Worm (Caenorhabditis elegans) whole organism, L1 larva: ENCODE data around the gene cal-5.
A peak's percentile ranks its signal among the peaks of the same experiment; 100 is the strongest.

Experiments used
- C04F5.9 ChIP-seq: sonication (generic microtip); optimal IDR thresholded peaks from 2 replicates; lab custom pipeline; 2016; ENCODE audit warnings: missing genetic modification characterization, missing compliant biosample characterization
- F16B12.6 ChIP-seq: fragments of 150-350 bp; optimal IDR thresholded peaks from 2 replicates; lab custom pipeline; 2014; ENCODE audit warnings: missing biosample characterization, missing genetic modification characterization
- aly-2 ChIP-seq: fragments of 150-350 bp; optimal IDR thresholded peaks from 2 replicates; lab custom pipeline; 2014; ENCODE audit warnings: missing biosample characterization, missing genetic modification characterization
- blmp-1 ChIP-seq: fragments of 150-350 bp; optimal IDR thresholded peaks from 2 replicates; lab custom pipeline; 2014; ENCODE audit warnings: missing biosample characterization, missing genetic modification characterization
- ceh-82 ChIP-seq, 3 experiments: fragments of 150-350 bp in 1 of 3; sonication (generic microtip) in 2 of 3; optimal IDR thresholded peaks; 2 replicates each; lab custom pipeline; 2014 to 2017; ENCODE audit warnings: missing biosample characterization in 3 of 3, missing genetic modification characterization in 3 of 3
- ceh-88 ChIP-seq: fragments of 200-800 bp; sonication (Bioruptor generic); IDR thresholded peaks from 2 replicates; pipeline ENCODE4 v1.3.6; 2022; ENCODE audit warnings: missing genetic modification characterization, missing compliant biosample characterization
- dpl-1 ChIP-seq, 3 experiments: fragments of 150-350 bp in 2 of 3; sonication (generic microtip) in 1 of 3; optimal IDR thresholded peaks; 2 replicates each; lab custom pipeline; 2014 to 2017; ENCODE audit warnings: missing biosample characterization in 3 of 3, missing genetic modification characterization in 3 of 3, missing genetic modification reagents in 3 of 3
- efl-1 ChIP-seq, 4 experiments: fragments of 150-350 bp; optimal IDR thresholded peaks in 3 of 4; peaks in 1 of 4; 1 replicate in 1 of 4; 2 replicates in 3 of 4; lab custom pipeline; 2014; ENCODE audit warnings: missing biosample characterization in 2 of 4, missing genetic modification characterization in 2 of 4, missing genetic modification reagents in 2 of 4
- efl-3 ChIP-seq: fragments of 200-800 bp; sonication (Bioruptor generic); optimal IDR thresholded peaks from 2 replicates; lab custom pipeline; 2018; ENCODE audit warnings: mild to moderate bottlenecking, missing genetic modification characterization, missing compliant biosample characterization
- elt-3 ChIP-seq, 6 experiments: fragments of 150-350 bp in 1 of 6; sonication (generic microtip); optimal IDR thresholded peaks; 2 replicates each; lab custom pipeline; 2017 to 2018; ENCODE audit warnings: missing biosample characterization in 6 of 6, missing genetic modification characterization in 6 of 6, inconsistent platforms in 1 of 6
- ets-5 ChIP-seq: fragments of 200-800 bp; sonication (Bioruptor generic); IDR thresholded peaks from 2 replicates; pipeline ENCODE4 v1.3.6; 2022; ENCODE audit warnings: missing genetic modification characterization, missing compliant biosample characterization
- fkh-10 ChIP-seq: sonication (generic microtip); optimal IDR thresholded peaks from 2 replicates; lab custom pipeline; 2017; ENCODE audit warnings: missing biosample characterization, missing genetic modification reagents, missing genetic modification characterization
- fos-1 ChIP-seq: fragments of 150-350 bp; optimal IDR thresholded peaks from 2 replicates; lab custom pipeline; 2014; ENCODE audit warnings: missing biosample characterization, missing genetic modification characterization
- grh-1 ChIP-seq: fragments of 200-800 bp; sonication (Bioruptor generic); IDR thresholded peaks from 2 replicates; pipeline ENCODE4 v1.3.6; 2022; ENCODE audit warnings: missing genetic modification reagents, missing genetic modification characterization, missing compliant biosample characterization
- hlh-4 ChIP-seq: sonication (generic microtip); optimal IDR thresholded peaks from 2 replicates; lab custom pipeline; 2016; ENCODE audit warnings: mild to moderate bottlenecking, missing genetic modification characterization, missing compliant biosample characterization
- hpl-2 ChIP-seq: fragments of 150-350 bp; optimal IDR thresholded peaks from 2 replicates; lab custom pipeline; 2014; ENCODE audit warnings: missing biosample characterization, missing genetic modification reagents, missing genetic modification characterization
- lin-14 ChIP-seq: fragments of 200-800 bp; sonication (Bioruptor generic); optimal IDR thresholded peaks from 2 replicates; lab custom pipeline; 2018; ENCODE audit warnings: mild to moderate bottlenecking, missing genetic modification characterization, moderate library complexity, missing compliant biosample characterization
- lin-15B ChIP-seq: fragments of 150-350 bp; sonication (generic microtip); optimal IDR thresholded peaks from 3 replicates; lab custom pipeline; 2014; ENCODE audit warnings: missing biosample characterization, missing genetic modification characterization
- lin-35 ChIP-seq, 2 experiments: fragments of 150-350 bp; optimal IDR thresholded peaks; 2 replicates each; lab custom pipeline; 2014; ENCODE audit warnings: missing biosample characterization in 2 of 2, missing genetic modification characterization in 2 of 2, missing genetic modification reagents in 2 of 2
- lsy-2 ChIP-seq, 2 experiments: fragments of 150-350 bp; optimal IDR thresholded peaks; 2 replicates each; lab custom pipeline; 2014; ENCODE audit warnings: missing biosample characterization in 2 of 2, missing genetic modification characterization in 2 of 2
- mef-2 ChIP-seq: fragments of 150-350 bp; optimal IDR thresholded peaks from 2 replicates; lab custom pipeline; 2014; ENCODE audit warnings: missing biosample characterization, missing genetic modification characterization
- nhr-11 ChIP-seq: fragments of 150-350 bp; optimal IDR thresholded peaks from 2 replicates; lab custom pipeline; 2014; ENCODE audit warnings: missing biosample characterization, missing genetic modification characterization
- nhr-20 ChIP-seq: sonication (generic microtip); optimal IDR thresholded peaks from 2 replicates; lab custom pipeline; 2016; ENCODE audit warnings: mild to moderate bottlenecking, missing genetic modification characterization, missing compliant biosample characterization
- nhr-28 ChIP-seq: fragments of 150-350 bp; optimal IDR thresholded peaks from 2 replicates; lab custom pipeline; 2014; ENCODE audit warnings: missing biosample characterization, missing genetic modification characterization
- nhr-90 ChIP-seq: sonication (generic microtip); optimal IDR thresholded peaks from 2 replicates; lab custom pipeline; 2016; ENCODE audit warnings: mild to moderate bottlenecking, missing genetic modification characterization, missing compliant biosample characterization; ENCODE audit not compliant: poor library complexity
- pqm-1 ChIP-seq: sonication (generic microtip); optimal IDR thresholded peaks from 3 replicates; lab custom pipeline; 2017; ENCODE audit warnings: missing biosample characterization, missing genetic modification characterization
- skn-1 ChIP-seq: fragments of 150-350 bp; optimal IDR thresholded peaks from 2 replicates; lab custom pipeline; 2014; ENCODE audit warnings: missing biosample characterization, missing genetic modification characterization
- sup-37 ChIP-seq: fragments of 200-800 bp; sonication (Bioruptor generic); optimal IDR thresholded peaks from 2 replicates; lab custom pipeline; 2018; ENCODE audit warnings: mild to moderate bottlenecking, missing genetic modification characterization, missing compliant biosample characterization
- tbx-2 ChIP-seq: sonication (generic microtip); optimal IDR thresholded peaks from 2 replicates; lab custom pipeline; 2016; ENCODE audit warnings: missing genetic modification characterization, missing compliant biosample characterization
- tlp-1 ChIP-seq: fragments of 150-350 bp; optimal IDR thresholded peaks from 2 replicates; lab custom pipeline; 2014; ENCODE audit warnings: missing biosample characterization, missing genetic modification characterization
- unc-98 ChIP-seq: fragments of 200-800 bp; sonication (Bioruptor generic); IDR thresholded peaks from 2 replicates; pipeline ENCODE4 v1.3.6; 2022; ENCODE audit warnings: missing genetic modification characterization, missing compliant biosample characterization
- zip-4 ChIP-seq: fragments of 200-800 bp; sonication (Bioruptor generic); optimal IDR thresholded peaks from 2 replicates; lab custom pipeline; 2018; ENCODE audit warnings: mild to moderate bottlenecking, missing genetic modification characterization, moderate library complexity, missing compliant biosample characterization
- ztf-11 ChIP-seq, 2 experiments: sonication (generic microtip); optimal IDR thresholded peaks; 2 replicates each; lab custom pipeline; 2016 to 2017; ENCODE audit warnings: missing genetic modification characterization in 2 of 2, missing biosample characterization in 1 of 2, missing compliant biosample characterization in 1 of 2

Gene cal-5

DNA sequence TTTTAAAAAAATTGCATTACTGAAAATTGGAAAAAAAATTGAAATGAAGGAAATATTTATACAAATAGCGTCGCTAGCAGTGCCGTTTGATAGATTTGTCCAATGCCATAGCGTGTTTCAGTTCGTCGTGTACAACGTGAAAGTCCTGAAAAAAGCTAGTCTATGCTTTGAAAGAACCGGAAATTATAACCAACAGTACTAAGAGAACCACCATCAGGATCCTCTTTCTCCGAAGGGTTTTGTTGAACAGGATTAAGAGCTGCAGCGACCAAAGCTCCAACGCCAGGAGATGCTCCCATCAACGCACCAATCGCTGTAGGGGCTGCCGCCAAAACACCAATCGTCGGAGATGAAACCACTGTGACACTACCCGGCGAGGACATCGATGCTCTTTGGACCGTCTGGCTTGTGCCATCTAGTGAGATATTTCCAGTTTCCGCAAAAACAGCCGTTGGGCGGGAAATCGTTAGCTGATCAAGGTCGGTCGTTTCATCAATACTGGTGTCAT is 28.5 kb upstream of the cal-5 start:
- no peak for TF ChIP-seq lin-15B (tag; lab: Kevin White, UChicago)
- no peak for TF ChIP-seq efl-3 (GFP tag; lab: Kevin White, UChicago)
- TF ChIP-seq dpl-1 (GFP tag; optimal IDR thresholded peaks at IDR 0.05; lab: Kevin White, UChicago) = no peak
- TF ChIP-seq lsy-2 (tag; optimal IDR thresholded peaks at IDR 0.05; lab: Kevin White, UChicago) = no peak
- TF ChIP-seq grh-1 = no peak
- no peak for TF ChIP-seq nhr-90 (tag; lab: Kevin White, UChicago)
- TF ChIP-seq nhr-11 (tag; lab: Kevin White, UChicago) = no peak
- no peak for TF ChIP-seq ets-5 (GFP tag; lab: Robert Waterston, UW)
- no peak for TF ChIP-seq zip-4 (GFP tag; lab: Kevin White, UChicago)
- TF ChIP-seq mef-2 = no peak
- TF ChIP-seq F16B12.6 = no peak
- no peak for TF ChIP-seq nhr-20 (tag; lab: Kevin White, UChicago)
- no peak for TF ChIP-seq C04F5.9
- TF ChIP-seq lin-14 = no peak
- no peak for TF ChIP-seq tlp-1

- TF ChIP-seq fkh-10 (GFP tag; lab: Kevin White, UChicago) = no peak
- TF ChIP-seq efl-1 (optimal IDR thresholded peaks at IDR 0.05; lab: Kevin White, UChicago) = no peak
- TF ChIP-seq efl-1 (GFP tag; optimal IDR thresholded peaks at IDR 0.05 in 1 of 2; lab: Kevin White, UChicago) = peak in 1 of 2 experiments; percentile 9
These were observed 27.9 kb upstream of the cal-5 start for ce11 chrX:5105703-5106102.

ce11 chrX:5103422-5103821 is 25.7 kb upstream of the cal-5 start:
- TF ChIP-seq hlh-4 (tag; lab: Kevin White, UChicago) = no peak
- TF ChIP-seq sup-37 (GFP tag; lab: Kevin White, UChicago) = no peak
- no peak for TF ChIP-seq ceh-82 (tag; optimal IDR thresholded peaks at IDR 0.05; lab: Kevin White, UChicago)

ce11 chrX:5102338-5102737 is 24.6 kb upstream of the cal-5 start:
- TF ChIP-seq aly-2 (tag; lab: Kevin White, UChicago) = no peak
- TF ChIP-seq pqm-1 = no peak
- no peak for TF ChIP-seq skn-1 (tag; lab: Kevin White, UChicago)
- TF ChIP-seq elt-3 (tag; optimal IDR thresholded peaks at IDR 0.05; lab: Kevin White, UChicago) = no peak
- TF ChIP-seq nhr-90 (tag; lab: Kevin White, UChicago) = no peak
- TF ChIP-seq dpl-1 (GFP tag; optimal IDR thresholded peaks at IDR 0.05; lab: Kevin White, UChicago) = no peak
- no peak for TF ChIP-seq tbx-2 (tag; lab: Kevin White, UChicago)
- TF ChIP-seq hpl-2 (GFP tag; lab: Kevin White, UChicago) = no peak
- no peak for TF ChIP-seq lin-35 (GFP tag; optimal IDR thresholded peaks at IDR 0.05; lab: Kevin White, UChicago)
- TF ChIP-seq fkh-10 (GFP tag; lab: Kevin White, UChicago) = no peak
- TF ChIP-seq unc-98 (GFP tag; lab: Robert Waterston, UW) = no peak

DNA sequence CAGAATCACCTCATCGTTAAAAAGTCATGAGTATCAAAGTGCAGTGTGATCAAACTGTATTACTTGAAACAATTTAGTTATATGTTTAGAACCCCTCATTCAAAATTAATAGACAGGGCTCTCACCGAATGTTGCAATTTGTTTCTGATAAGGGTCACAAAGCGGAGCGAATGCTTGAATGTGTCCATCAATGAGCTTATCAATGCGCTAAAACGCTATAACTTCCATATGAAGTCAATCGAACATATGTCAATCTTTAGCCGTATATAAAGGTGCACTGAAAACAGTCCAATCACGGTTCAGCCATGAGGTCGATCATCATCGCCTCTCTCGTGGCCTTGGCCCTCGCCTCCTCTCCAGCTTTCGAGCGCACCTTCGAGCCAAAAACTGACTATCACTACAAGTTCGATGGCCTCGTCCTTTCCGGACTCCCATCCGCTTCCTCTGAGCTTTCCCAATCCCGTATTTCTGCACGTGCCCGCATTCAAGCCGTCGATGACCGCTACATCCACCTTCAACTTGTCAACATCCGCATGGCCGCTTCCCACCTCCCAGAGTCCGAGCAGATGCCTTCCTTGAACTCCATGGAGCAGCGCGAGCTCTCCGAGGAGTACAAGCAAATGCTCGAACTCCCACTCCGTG is 23.1 kb upstream of the cal-5 start, which contains the start of gene vit-2:
TSS of gene vit-2 (plus strand) at position 305 of the 642 bp plus-strand sequence.
- TF ChIP-seq nhr-11 (tag; lab: Kevin White, UChicago) = no peak
- TF ChIP-seq ets-5 (GFP tag; lab: Robert Waterston, UW) = 0 out of 2 replicates have a peak, but pooled peaks have one; percentile 16
- no peak for TF ChIP-seq lin-14
- no peak for TF ChIP-seq nhr-28 (tag; lab: Kevin White, UChicago)
- TF ChIP-seq ceh-88 (GFP tag; lab: Robert Waterston, UW) = no peak
- TF ChIP-seq lin-35 (GFP tag; optimal IDR thresholded peaks at IDR 0.05; lab: Kevin White, UChicago) = no peak
- no peak for TF ChIP-seq ztf-11 (tag; optimal IDR thresholded peaks at IDR 0.05; lab: Kevin White, UChicago)
- TF ChIP-seq blmp-1 (tag; lab: Kevin White, UChicago) = no peak
- no peak for TF ChIP-seq fos-1 (tag; lab: Kevin White, UChicago)
